Worm (Caenorhabditis elegans) whole organism, L3 larva: ENCODE measurements around the gene faxc-1.

Source experiments
- R02D3.7 ChIP-seq: fragments of 150-350 bp; optimal IDR thresholded peaks from 2 replicates; lab custom pipeline; 2014; ENCODE audit warnings: missing biosample characterization, missing genetic modification characterization
- aly-2 ChIP-seq: fragments of 150-350 bp; optimal IDR thresholded peaks from 2 replicates; lab custom pipeline; 2014; ENCODE audit warnings: missing biosample characterization, missing genetic modification characterization
- ama-1 ChIP-seq: fragments of 150-350 bp; optimal IDR thresholded peaks from 2 replicates; lab custom pipeline; 2018
- ceh-16 ChIP-seq: sonication (generic microtip); optimal IDR thresholded peaks from 2 replicates; lab custom pipeline; 2017; ENCODE audit warnings: missing biosample characterization, missing genetic modification characterization
- ceh-28 ChIP-seq: fragments of 150-350 bp; optimal IDR thresholded peaks from 2 replicates; lab custom pipeline; 2014; ENCODE audit warnings: missing biosample characterization, missing genetic modification reagents, missing genetic modification characterization
- ceh-82 ChIP-seq: fragments of 150-350 bp; optimal IDR thresholded peaks from 2 replicates; lab custom pipeline; 2014; ENCODE audit warnings: missing biosample characterization, missing genetic modification characterization
- ceh-9 ChIP-seq: sonication (generic microtip); optimal IDR thresholded peaks from 2 replicates; lab custom pipeline; 2018; ENCODE audit warnings: missing biosample characterization, missing genetic modification characterization
- egl-5 ChIP-seq: fragments of 150-350 bp; optimal IDR thresholded peaks from 2 replicates; lab custom pipeline; 2017; ENCODE audit warnings: missing biosample characterization, missing genetic modification reagents, missing genetic modification characterization, inconsistent platforms
- elt-2 ChIP-seq: sonication (generic microtip); optimal IDR thresholded peaks from 2 replicates; lab custom pipeline; 2016; ENCODE audit warnings: missing genetic modification reagents, mild to moderate bottlenecking, missing genetic modification characterization, missing compliant biosample characterization
- fkh-2 ChIP-seq: fragments of 150-350 bp; optimal IDR thresholded peaks from 2 replicates; lab custom pipeline; 2014; ENCODE audit warnings: missing biosample characterization, missing genetic modification reagents, missing genetic modification characterization
- hmg-11 ChIP-seq: sonication (generic microtip); optimal IDR thresholded peaks from 2 replicates; lab custom pipeline; 2016; ENCODE audit warnings: missing genetic modification characterization, missing compliant biosample characterization
- lin-39 ChIP-seq: fragments of 150-350 bp; optimal IDR thresholded peaks from 2 replicates; lab custom pipeline; 2018; ENCODE audit warnings: missing biosample characterization, missing genetic modification reagents, missing genetic modification characterization
- lsy-12 ChIP-seq: sonication (generic microtip); optimal IDR thresholded peaks from 2 replicates; lab custom pipeline; 2016; ENCODE audit warnings: mild to moderate bottlenecking, missing genetic modification characterization, missing compliant biosample characterization
- mdl-1 ChIP-seq: fragments of 150-350 bp; optimal IDR thresholded peaks from 2 replicates; lab custom pipeline; 2014; ENCODE audit warnings: missing biosample characterization, missing genetic modification characterization
- nfya-1 ChIP-seq: sonication (generic microtip); optimal IDR thresholded peaks from 2 replicates; lab custom pipeline; 2017; ENCODE audit warnings: missing genetic modification characterization, mild to moderate bottlenecking, missing compliant biosample characterization, antibody characterized with exemption, moderate library complexity; ENCODE audit not compliant: insufficient read depth
- nhr-11 ChIP-seq: fragments of 150-350 bp; optimal IDR thresholded peaks from 2 replicates; lab custom pipeline; 2014; ENCODE audit warnings: missing biosample characterization, missing genetic modification characterization
- nhr-12 ChIP-seq: fragments of 150-350 bp; optimal IDR thresholded peaks from 2 replicates; lab custom pipeline; 2014; ENCODE audit warnings: missing biosample characterization, missing genetic modification characterization
- nhr-23 ChIP-seq: fragments of 150-350 bp; optimal IDR thresholded peaks from 2 replicates; lab custom pipeline; 2014; ENCODE audit warnings: missing biosample characterization, missing genetic modification reagents, missing genetic modification characterization
- nhr-237 ChIP-seq: fragments of 150-350 bp; optimal IDR thresholded peaks from 2 replicates; lab custom pipeline; 2014; ENCODE audit warnings: missing biosample characterization, missing genetic modification characterization
- nhr-25 ChIP-seq: sonication (generic microtip); optimal IDR thresholded peaks from 2 replicates; lab custom pipeline; 2017; ENCODE audit warnings: missing biosample characterization, missing genetic modification characterization
- nhr-43 ChIP-seq: sonication (generic microtip); optimal IDR thresholded peaks from 2 replicates; lab custom pipeline; 2016; ENCODE audit warnings: mild to moderate bottlenecking, missing genetic modification characterization, missing compliant biosample characterization; ENCODE audit not compliant: poor library complexity, severe bottlenecking
- nhr-67 ChIP-seq: fragments of 150-350 bp; optimal IDR thresholded peaks from 2 replicates; lab custom pipeline; 2014; ENCODE audit warnings: missing biosample characterization, missing genetic modification characterization
- nhr-77 ChIP-seq: fragments of 150-350 bp; optimal IDR thresholded peaks from 2 replicates; lab custom pipeline; 2014; ENCODE audit warnings: missing biosample characterization, missing genetic modification characterization
- pha-4 ChIP-seq: fragments of 150-350 bp; optimal IDR thresholded peaks from 2 replicates; lab custom pipeline; 2014; ENCODE audit warnings: missing biosample characterization, missing genetic modification reagents, missing genetic modification characterization
- pqm-1 ChIP-seq: fragments of 150-350 bp; optimal IDR thresholded peaks from 2 replicates; lab custom pipeline; 2017; ENCODE audit warnings: missing biosample characterization, missing genetic modification characterization, inconsistent platforms
- skn-1 ChIP-seq: fragments of 150-350 bp; optimal IDR thresholded peaks from 2 replicates; lab custom pipeline; 2014; ENCODE audit warnings: missing biosample characterization, missing genetic modification characterization
- snpc-4 ChIP-seq: fragments of 150-350 bp; optimal IDR thresholded peaks from 2 replicates; lab custom pipeline; 2014; ENCODE audit warnings: missing biosample characterization, missing genetic modification characterization
- tbx-2 ChIP-seq: sonication (generic microtip); optimal IDR thresholded peaks from 2 replicates; lab custom pipeline; 2016; ENCODE audit warnings: mild to moderate bottlenecking, missing genetic modification characterization, missing compliant biosample characterization
- unc-39 ChIP-seq: sonication (generic microtip); optimal IDR thresholded peaks from 4 replicates; lab custom pipeline; 2017; ENCODE audit warnings: missing biosample characterization, missing genetic modification characterization
- unc-62 ChIP-seq: fragments of 150-350 bp; sonication (generic microtip); optimal IDR thresholded peaks from 4 replicates; lab custom pipeline; 2014; ENCODE audit warnings: missing biosample characterization, missing genetic modification reagents, missing genetic modification characterization
- zag-1 ChIP-seq: fragments of 150-350 bp; optimal IDR thresholded peaks from 2 replicates; lab custom pipeline; 2014; ENCODE audit warnings: missing biosample characterization, missing genetic modification characterization
- ztf-11 ChIP-seq: fragments of 150-350 bp; optimal IDR thresholded peaks from 2 replicates; lab custom pipeline; 2014; ENCODE audit warnings: missing biosample characterization, missing genetic modification characterization
- ztf-4 ChIP-seq: fragments of 150-350 bp; optimal IDR thresholded peaks from 2 replicates; lab custom pipeline; 2014; ENCODE audit warnings: missing biosample characterization, missing genetic modification characterization

The faxc-1 gene

ce11 chrII:12255545-12256233, 8.3 kb upstream of the faxc-1 start:
- TF ChIP-seq egl-5 (no peak), nhr-43 (tag; lab: Kevin White, UChicago) (no peak), nhr-23 (tag; lab: Kevin White, UChicago) (no peak), R02D3.7 (tag; lab: Kevin White, UChicago) (no peak), hmg-11 (tag; lab: Kevin White, UChicago) (peak; percentile 13), ceh-28 (tag; lab: Kevin White, UChicago) (peak; percentile 98)

- TF ChIP-seq nhr-77 (tag; lab: Kevin White, UChicago): no peak
- TF ChIP-seq aly-2 (tag; lab: Kevin White, UChicago): no peak
- TF ChIP-seq ceh-28 (tag; lab: Kevin White, UChicago): no peak
- TF ChIP-seq nhr-43 (tag; lab: Kevin White, UChicago): no peak
- no peak for TF ChIP-seq tbx-2 (tag; lab: Kevin White, UChicago)
- no peak for TF ChIP-seq lin-39 (tag; lab: Kevin White, UChicago)
- TF ChIP-seq nhr-67 (tag; lab: Kevin White, UChicago): no peak
Measured at ce11 chrII:12256528-12256927, 7.5 kb upstream of the faxc-1 start, which contains the start of gene parn-2. TSS of gene parn-2 (minus strand) at chrII:12256628.

- TF ChIP-seq ceh-28 (tag; lab: Kevin White, UChicago) (peak; percentile 89), ceh-16 (tag; lab: Kevin White, UChicago) (no peak)
Measured at ce11 chrII:12257095-12257494, 6.9 kb upstream of the faxc-1 start.

- no peak for TF ChIP-seq nhr-25
- TF ChIP-seq unc-39 (tag; lab: Kevin White, UChicago): no peak
- no peak for TF ChIP-seq nhr-237
- TF ChIP-seq ceh-28 (tag; lab: Kevin White, UChicago): no peak
- TF ChIP-seq mdl-1 (tag; lab: Kevin White, UChicago): no peak
- TF ChIP-seq unc-62 (GFP tag; lab: Kevin White, UChicago): no peak
- TF ChIP-seq hmg-11 (tag; lab: Kevin White, UChicago): no peak
- no peak for TF ChIP-seq egl-5
- TF ChIP-seq R02D3.7 (tag; lab: Kevin White, UChicago): no peak
- no peak for TF ChIP-seq ztf-11 (tag; lab: Kevin White, UChicago)
- no peak for TF ChIP-seq lsy-12 (tag; lab: Kevin White, UChicago)
- no peak for TF ChIP-seq nhr-12 (tag; lab: Kevin White, UChicago)
- no peak for TF ChIP-seq zag-1
- no peak for TF ChIP-seq nhr-11
- no peak for TF ChIP-seq ceh-9 (tag; lab: Kevin White, UChicago)
- TF ChIP-seq nhr-23 (tag; lab: Kevin White, UChicago): no peak
- no peak for TF ChIP-seq snpc-4 (tag; lab: Kevin White, UChicago)
- TF ChIP-seq tbx-2 (tag; lab: Kevin White, UChicago): no peak
- no peak for TF ChIP-seq ceh-16 (tag; lab: Kevin White, UChicago)
- TF ChIP-seq fkh-2: no peak
- TF ChIP-seq, all 47 proteins: peak for 0
Measured at ce11 chrII:12260538-12260937, 3.5 kb upstream of the faxc-1 start.

- TF ChIP-seq egl-5 (no peak), aly-2 (tag; lab: Kevin White, UChicago) (no peak), nhr-43 (tag; lab: Kevin White, UChicago) (no peak), zag-1 (no peak), ceh-28 (tag; lab: Kevin White, UChicago) (no peak), ama-1 (lab: Kevin White, UChicago) (peak; percentile 16), nfya-1 (tag; lab: Kevin White, UChicago) (no peak), nhr-25 (peak; percentile 14), pqm-1 (tag; lab: Kevin White, UChicago) (no peak), ztf-4 (tag; lab: Kevin White, UChicago) (no peak), mdl-1 (tag; lab: Kevin White, UChicago) (no peak), elt-2 (peak; percentile 2), ceh-82 (tag; lab: Kevin White, UChicago) (no peak), tbx-2 (tag; lab: Kevin White, UChicago) (no peak), unc-62 (GFP tag; lab: Kevin White, UChicago) (no peak), ceh-16 (tag; lab: Kevin White, UChicago) (no peak), pha-4 (tag; lab: Kevin White, UChicago) (peak; percentile 11), skn-1 (tag; lab: Kevin White, UChicago) (no peak)
Measured at ce11 chrII:12261147-12261821, 2.7 kb upstream of the faxc-1 start.
